Fruit fly (Drosophila melanogaster) ovary, adult (tissue): ENCODE results near the gene Eogt.
A peak's percentile ranks its signal among the peaks of the same experiment; 100 is the strongest.

Experiments used
- CG17801 ChIP-seq: fragments of 200-800 bp; optimal IDR thresholded peaks from 2 replicates; lab custom pipeline; 2019; ENCODE audit warnings: missing biosample characterization, mild to moderate bottlenecking, missing genetic modification characterization, moderate library complexity; ENCODE audit not compliant: partially characterized antibody

Gene Eogt

DNA sequence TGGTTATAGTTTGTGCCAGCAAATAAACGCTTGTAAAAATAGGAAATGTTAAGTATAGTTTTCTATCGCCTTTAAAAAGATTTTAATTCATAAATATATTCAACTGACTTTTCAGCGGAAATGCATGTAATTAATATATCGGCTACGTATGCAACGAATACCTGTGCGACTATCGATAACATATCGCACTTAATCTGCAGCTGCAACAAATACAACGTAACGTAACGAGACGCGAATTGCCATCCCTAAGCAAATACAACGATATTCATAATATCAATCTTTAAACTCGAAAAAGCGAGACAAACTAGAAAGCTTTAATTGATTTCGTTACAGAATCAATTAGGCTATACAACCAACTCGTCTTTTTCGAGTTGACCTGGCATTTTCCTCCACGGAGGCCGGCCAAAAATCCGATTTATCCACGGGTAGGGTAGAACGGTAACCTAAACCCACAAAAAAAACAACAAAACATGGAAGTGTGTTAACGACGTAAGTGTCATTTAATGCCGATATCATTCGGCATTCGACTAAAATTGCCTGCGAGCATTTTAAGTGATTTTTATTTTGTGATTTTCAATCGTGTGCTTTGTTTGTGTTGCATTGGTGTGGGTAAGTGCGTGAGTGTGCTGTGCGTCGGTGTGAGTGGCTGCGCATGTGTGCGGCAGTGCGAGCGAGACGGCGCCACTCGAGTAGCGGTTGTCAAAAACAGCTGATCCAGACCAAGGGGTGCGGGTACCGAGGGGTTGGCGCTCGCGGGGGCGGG is 5.1 kb upstream of the Eogt start, which contains the start of gene Atxn7:
Gene Atxn7, plus strand, starts transcription at position 187 of the 763 bp plus-strand sequence.
- TF ChIP-seq CG17801 (GFP tag; lab: Kevin White, UChicago) = peak; percentile 78

dm6 chr2L:2376418-2376702 is 4.5 kb upstream of the Eogt start:
- no peak for TF ChIP-seq CG17801 (GFP tag; lab: Kevin White, UChicago)

DNA sequence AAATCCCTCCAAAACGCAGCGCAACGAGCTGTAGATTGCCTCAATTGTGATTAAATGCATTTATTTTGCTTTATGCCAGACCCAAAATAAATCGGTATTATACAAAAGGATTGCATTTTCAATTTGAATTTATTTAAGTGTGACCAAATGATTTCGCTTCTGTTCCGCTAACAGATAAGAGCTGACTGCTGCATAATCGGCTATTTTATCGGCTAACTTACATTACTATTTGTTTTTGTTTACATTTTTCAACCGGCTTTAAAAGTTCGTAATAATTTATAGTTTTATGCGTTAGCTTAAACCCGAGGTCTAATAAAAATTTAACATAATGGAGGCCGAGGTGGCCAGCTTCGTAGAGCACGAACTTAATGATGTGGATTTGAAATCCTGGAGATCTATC is 2.1 kb downstream of the Eogt start, which contains the start of gene PIG-Wa:
Gene PIG-Wa, plus strand, starts transcription at position 232 of the 400 bp plus-strand sequence.
- TF ChIP-seq CG17801 (GFP tag; lab: Kevin White, UChicago) = no peak

DNA sequence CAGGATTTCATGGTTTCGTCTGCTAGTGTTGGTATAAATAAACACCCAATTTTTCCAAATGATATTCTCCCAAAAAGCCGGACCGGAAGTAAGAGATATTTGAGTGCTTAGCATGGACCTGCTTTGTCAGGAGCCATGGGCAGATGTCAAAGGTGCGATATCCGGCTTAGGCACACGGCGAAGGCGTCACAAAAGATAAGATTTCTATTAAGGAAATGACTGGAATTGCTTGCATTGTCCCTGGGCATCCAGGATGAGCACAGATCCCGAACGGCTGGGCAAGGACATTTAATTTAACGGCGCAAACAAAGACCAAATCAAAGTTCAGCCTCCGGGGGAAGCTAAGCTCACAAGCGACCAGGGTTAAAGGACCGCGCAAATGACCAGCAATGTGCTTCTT is 4.8 kb downstream of the Eogt start, which contains the start of gene CG3557:
Gene CG3557, minus strand, starts transcription at position 101 of the 400 bp plus-strand sequence.
- TF ChIP-seq CG17801 (GFP tag; lab: Kevin White, UChicago) = no peak

DNA sequence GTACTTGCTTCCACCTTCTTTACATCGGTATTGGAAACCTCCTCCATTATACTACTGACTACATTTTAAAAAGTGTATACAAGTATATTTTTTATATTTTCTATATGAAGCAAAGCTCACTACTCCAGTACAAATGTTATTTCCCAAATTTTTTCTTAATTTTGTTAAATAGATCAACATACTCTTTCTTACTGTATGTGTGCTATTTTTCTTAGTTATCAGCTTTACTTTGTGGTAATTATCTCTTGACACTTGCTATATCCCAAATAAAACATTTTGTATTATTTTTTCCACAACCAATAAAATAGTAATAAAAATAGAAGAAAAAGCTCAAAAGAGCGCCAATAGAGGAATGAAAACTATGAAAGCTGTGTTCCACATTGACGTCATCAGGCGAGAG is 9.7 kb downstream of the Eogt start, which contains the start of gene CG43750:
Gene CG43750, minus strand, starts transcription at position 101 of the 400 bp plus-strand sequence.
- TF ChIP-seq CG17801 (GFP tag; lab: Kevin White, UChicago) = no peak

dm6 chr2L:2391321-2391720 is 10.4 kb downstream of the Eogt start, which contains the start of gene CG46448:
CG46448 (plus strand) TSS chr2L:2391660.
- no peak for TF ChIP-seq CG17801 (GFP tag; lab: Kevin White, UChicago)

DNA sequence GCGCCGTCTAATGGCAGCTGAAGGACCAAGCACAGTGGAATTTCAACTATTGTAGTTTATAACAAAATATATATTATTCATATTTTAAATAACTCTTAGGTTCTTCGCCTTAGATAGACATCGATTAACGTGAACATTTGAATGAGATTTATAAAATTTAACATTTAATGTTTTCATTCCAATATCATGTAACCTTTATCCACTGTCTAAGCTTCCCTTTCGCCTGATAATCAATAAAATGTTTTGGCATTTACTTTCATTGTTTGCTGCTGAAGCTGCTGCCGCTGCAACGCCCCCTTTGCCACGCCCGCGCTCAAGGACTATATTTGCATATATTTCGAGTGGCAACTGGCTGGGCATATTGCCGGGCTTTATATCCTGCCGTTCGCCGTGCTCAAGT is 14.0 kb downstream of the Eogt start:
- no peak for TF ChIP-seq CG17801 (GFP tag; lab: Kevin White, UChicago)

dm6 chr2L:2397080-2397479 is 16.2 kb downstream of the Eogt start:
- TF ChIP-seq CG17801 (GFP tag; lab: Kevin White, UChicago) = no peak

DNA sequence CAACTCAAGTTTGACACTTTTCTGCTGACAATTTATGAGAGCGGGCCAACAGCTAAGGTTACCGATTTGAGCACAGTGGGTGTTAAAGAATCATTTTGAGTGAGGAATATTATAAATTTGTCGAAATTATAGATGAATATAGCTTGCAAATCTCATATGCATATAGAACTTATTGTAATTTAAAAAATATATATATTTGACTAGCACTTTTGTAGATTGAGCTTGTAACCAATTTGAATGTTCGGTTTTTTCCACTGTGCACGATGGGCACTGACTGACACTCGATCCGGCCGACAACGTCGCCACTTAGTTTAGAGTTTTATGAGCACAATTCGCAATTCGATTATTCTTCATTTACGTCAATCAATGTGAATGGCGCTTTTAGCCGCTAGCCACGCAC is 17.6 kb downstream of the Eogt start:
- no peak for TF ChIP-seq CG17801 (GFP tag; lab: Kevin White, UChicago)

- no peak for TF ChIP-seq CG17801 (GFP tag; lab: Kevin White, UChicago)
Observed at dm6 chr2L:2399897-2400296, 19.0 kb downstream of the Eogt start, which contains the start of gene VGlut. VGlut (plus strand) TSS chr2L:2400295.

dm6 chr2L:2402194-2402593 is 21.3 kb downstream of the Eogt start:
- no peak for TF ChIP-seq CG17801 (GFP tag; lab: Kevin White, UChicago)

- no peak for TF ChIP-seq CG17801 (GFP tag; lab: Kevin White, UChicago)
Observed at dm6 chr2L:2404631-2405030, 23.7 kb downstream of the Eogt start.

- no peak for TF ChIP-seq CG17801 (GFP tag; lab: Kevin White, UChicago)
Observed at dm6 chr2L:2413093-2413492, 32.2 kb downstream of the Eogt start.

- no peak for TF ChIP-seq CG17801 (GFP tag; lab: Kevin White, UChicago)
Observed at dm6 chr2L:2415109-2415508, 34.2 kb downstream of the Eogt start, which contains the start of gene CG18641. CG18641 (minus strand) TSS chr2L:2415322.

DNA sequence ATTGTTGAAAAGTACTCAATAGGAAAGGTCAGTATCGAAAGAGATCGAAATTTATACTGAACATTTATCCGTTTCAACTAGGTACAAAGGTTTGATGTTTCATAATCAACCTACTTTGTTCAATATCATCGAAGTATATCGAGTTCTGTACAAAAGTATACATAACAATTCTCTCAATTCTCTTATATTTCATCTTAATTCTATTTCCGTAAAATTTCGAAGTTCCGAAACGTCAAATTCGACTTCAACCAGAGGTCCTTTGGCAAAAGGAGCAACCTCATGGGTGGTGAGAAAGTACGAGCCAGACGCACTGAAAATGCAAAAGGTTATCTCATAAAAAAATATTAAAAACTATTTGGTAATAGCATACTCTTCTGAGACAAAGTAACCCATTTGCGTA is 35.7 kb downstream of the Eogt start, which contains the start of gene CG31948:
Gene CG31948, minus strand, starts transcription at position 101 of the 400 bp plus-strand sequence.
- TF ChIP-seq CG17801 (GFP tag; lab: Kevin White, UChicago) = no peak

DNA sequence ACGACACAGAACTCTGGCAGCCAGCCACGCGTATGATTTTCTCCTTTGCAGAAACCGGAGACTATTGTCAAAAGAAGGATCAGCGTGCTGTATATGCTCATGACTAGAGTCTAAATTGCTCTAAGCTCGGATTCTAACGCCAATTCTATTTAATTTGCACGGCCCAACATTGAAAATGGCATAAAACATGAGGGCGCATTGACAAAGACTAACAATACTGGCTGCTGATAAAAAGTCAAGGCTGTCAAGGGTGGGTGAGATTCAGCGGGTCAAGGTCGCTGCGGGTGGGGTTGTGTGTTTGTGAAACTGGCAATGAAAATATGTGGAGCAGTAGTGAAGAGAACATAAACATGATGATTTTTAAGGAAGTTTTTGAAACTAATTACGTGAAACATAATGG is 37.0 kb downstream of the Eogt start, which contains the start of gene CG34448:
Gene CG34448, minus strand, starts transcription at position 101 of the 400 bp plus-strand sequence.
- TF ChIP-seq CG17801 (GFP tag; lab: Kevin White, UChicago) = no peak
